Worm (Caenorhabditis elegans) whole organism, young adult: ENCODE results near the gene C55A6.10.

Source experiments
- C06A6.2 ChIP-seq: fragments of 200-800 bp; sonication (Bioruptor generic); conservative IDR thresholded peaks from 2 replicates; pipeline ENCODE4 v1.3.6; 2022; ENCODE audit warnings: missing genetic modification characterization, missing compliant biosample characterization
- C17E4.6 ChIP-seq: fragments of 200-800 bp; sonication (Bioruptor generic); IDR thresholded peaks from 2 replicates; pipeline ENCODE4 v1.3.6; 2022; ENCODE audit warnings: missing genetic modification reagents, missing genetic modification characterization, missing compliant biosample characterization
- F10E7.11 ChIP-seq: sonication (generic microtip); optimal IDR thresholded peaks from 2 replicates; lab custom pipeline; 2017; ENCODE audit warnings: mild to moderate bottlenecking, missing genetic modification characterization, moderate library complexity, missing compliant biosample characterization
- F23B12.7 ChIP-seq: sonication (generic microtip); optimal IDR thresholded peaks from 2 replicates; lab custom pipeline; 2017; ENCODE audit warnings: missing genetic modification characterization, mild to moderate bottlenecking, missing compliant biosample characterization, antibody characterized with exemption, moderate library complexity; ENCODE audit not compliant: insufficient read depth
- F49E8.2 ChIP-seq: sonication (generic microtip); optimal IDR thresholded peaks from 3 replicates; lab custom pipeline; 2017; ENCODE audit warnings: missing genetic modification characterization, mild to moderate bottlenecking, missing compliant biosample characterization, antibody characterized with exemption, moderate library complexity; ENCODE audit not compliant: insufficient read depth
- T07F8.4 ChIP-seq: sonication (generic microtip); optimal IDR thresholded peaks from 2 replicates; lab custom pipeline; 2016; ENCODE audit warnings: mild to moderate bottlenecking, missing genetic modification characterization, moderate library complexity, missing compliant biosample characterization
- Y53G8AR.9 ChIP-seq: fragments of 200-800 bp; sonication (Bioruptor generic); conservative IDR thresholded peaks from 2 replicates; pipeline ENCODE4 v1.3.6; 2022; ENCODE audit warnings: missing genetic modification reagents, missing genetic modification characterization, missing compliant biosample characterization
- Y56A3A.18 ChIP-seq: fragments of 200-800 bp; sonication (Bioruptor generic); IDR thresholded peaks from 2 replicates; pipeline ENCODE4 v1.3.6; 2022; ENCODE audit warnings: missing genetic modification reagents, missing genetic modification characterization, missing compliant biosample characterization
- Y79H2A.3 ChIP-seq: fragments of 200-800 bp; sonication (Bioruptor generic); conservative IDR thresholded peaks from 2 replicates; pipeline ENCODE4 v1.3.6; 2022; ENCODE audit warnings: missing genetic modification reagents, missing genetic modification characterization, missing compliant biosample characterization
- Y95B8A.8 ChIP-seq: fragments of 200-800 bp; sonication (Bioruptor generic); IDR thresholded peaks from 2 replicates; pipeline ENCODE4 v1.3.6; 2022; ENCODE audit warnings: missing genetic modification reagents, missing genetic modification characterization, missing compliant biosample characterization
- attf-3 ChIP-seq: fragments of 200-800 bp; sonication (Bioruptor generic); conservative IDR thresholded peaks from 2 replicates; pipeline ENCODE4 v1.3.6; 2022; ENCODE audit warnings: missing genetic modification reagents, missing genetic modification characterization, missing compliant biosample characterization
- attf-6 ChIP-seq: fragments of 200-800 bp; sonication (Bioruptor generic); IDR thresholded peaks from 2 replicates; pipeline ENCODE4 v1.3.6; 2022; ENCODE audit warnings: missing genetic modification reagents, missing genetic modification characterization, missing compliant biosample characterization
- bed-1 ChIP-seq: fragments of 200-800 bp; sonication (Bioruptor generic); IDR thresholded peaks from 2 replicates; pipeline ENCODE4 v1.3.6; 2022; ENCODE audit warnings: missing genetic modification reagents, missing genetic modification characterization, missing compliant biosample characterization
- ceh-27 ChIP-seq: fragments of 200-800 bp; sonication (Bioruptor generic); optimal IDR thresholded peaks from 2 replicates; lab custom pipeline; 2018; ENCODE audit warnings: mild to moderate bottlenecking, missing genetic modification characterization, moderate library complexity, missing compliant biosample characterization
- ceh-91 ChIP-seq: fragments of 200-800 bp; sonication (Bioruptor generic); IDR thresholded peaks from 2 replicates; pipeline ENCODE4 v1.3.6; 2022; ENCODE audit warnings: missing genetic modification reagents, missing genetic modification characterization, missing compliant biosample characterization
- chd-7 ChIP-seq: sonication (generic microtip); optimal IDR thresholded peaks from 2 replicates; lab custom pipeline; 2016; ENCODE audit warnings: mild to moderate bottlenecking, missing genetic modification characterization, moderate library complexity, missing compliant biosample characterization
- die-1 ChIP-seq: sonication (generic microtip); optimal IDR thresholded peaks from 2 replicates; lab custom pipeline; 2016; ENCODE audit warnings: missing genotype, mild to moderate bottlenecking, missing genetic modification characterization, missing compliant biosample characterization
- dox-1 ChIP-seq: fragments of 200-800 bp; sonication (Bioruptor generic); IDR thresholded peaks from 2 replicates; pipeline ENCODE4 v1.3.6; 2022; ENCODE audit warnings: missing genetic modification reagents, missing genetic modification characterization, missing compliant biosample characterization
- efl-1 ChIP-seq: fragments of 150-350 bp; optimal IDR thresholded peaks from 2 replicates; lab custom pipeline; 2014; ENCODE audit warnings: missing biosample characterization, missing genetic modification reagents, missing genetic modification characterization
- ekl-4 ChIP-seq: fragments of 200-800 bp; sonication (Bioruptor generic); IDR thresholded peaks from 2 replicates; pipeline ENCODE4 v1.3.6; 2022; ENCODE audit warnings: missing genetic modification reagents, missing genetic modification characterization, missing compliant biosample characterization
- him-1 ChIP-seq: sonication (generic microtip); optimal IDR thresholded peaks from 2 replicates; lab custom pipeline; 2016; ENCODE audit warnings: missing genotype, missing genetic modification reagents, missing genetic modification characterization, missing compliant biosample characterization
- hlh-26 ChIP-seq: fragments of 200-800 bp; sonication (Bioruptor generic); conservative IDR thresholded peaks from 2 replicates; pipeline ENCODE4 v1.3.6; 2022; ENCODE audit warnings: missing genetic modification reagents, missing genetic modification characterization, missing compliant biosample characterization
- hmg-1.2 ChIP-seq: fragments of 200-800 bp; sonication (Bioruptor generic); IDR thresholded peaks from 2 replicates; pipeline ENCODE4 v1.3.6; 2022; ENCODE audit warnings: missing genetic modification reagents, missing genetic modification characterization, missing compliant biosample characterization
- hrde-1 ChIP-seq: sonication (generic microtip); optimal IDR thresholded peaks from 2 replicates; lab custom pipeline; 2016; ENCODE audit warnings: missing genetic modification characterization, mild to moderate bottlenecking, missing compliant biosample characterization, moderate library complexity, missing genotype, missing genetic modification reagents, borderline replicate concordance
- let-607 ChIP-seq, 2 experiments: fragments of 200-800 bp in 1 of 2; sonication (Bioruptor generic) in 1 of 2; sonication (generic microtip) in 1 of 2; optimal IDR thresholded peaks; 2 replicates each; lab custom pipeline; 2016 to 2018; ENCODE audit warnings: mild to moderate bottlenecking in 2 of 2, missing compliant biosample characterization in 2 of 2, missing genetic modification characterization in 2 of 2, moderate library complexity in 2 of 2, missing genotype in 1 of 2
- lin-26 ChIP-seq: fragments of 200-800 bp; sonication (Bioruptor generic); IDR thresholded peaks from 2 replicates; pipeline ENCODE4 v1.3.6; 2022; ENCODE audit warnings: missing genetic modification reagents, missing genetic modification characterization, missing compliant biosample characterization
- lin-35 ChIP-seq, 3 experiments: fragments of 150-350 bp in 2 of 3; sonication (generic microtip) in 1 of 3; optimal IDR thresholded peaks; 2 replicates each; lab custom pipeline; 2014 to 2018; ENCODE audit warnings: missing biosample characterization in 3 of 3, missing genetic modification characterization in 3 of 3, missing genetic modification reagents in 3 of 3
- lin-40 ChIP-seq: sonication (generic microtip); optimal IDR thresholded peaks from 2 replicates; lab custom pipeline; 2016; ENCODE audit warnings: missing genetic modification characterization, mild to moderate bottlenecking, missing compliant biosample characterization, missing genotype, missing genetic modification reagents
- nfyb-1 ChIP-seq: fragments of 200-800 bp; sonication (Bioruptor generic); IDR thresholded peaks from 2 replicates; pipeline ENCODE4 v1.3.6; 2022; ENCODE audit warnings: missing genetic modification reagents, missing genetic modification characterization, missing compliant biosample characterization
- nhr-80 ChIP-seq: sonication (generic microtip); optimal IDR thresholded peaks from 2 replicates; lab custom pipeline; 2016; ENCODE audit warnings: missing genetic modification characterization, missing compliant biosample characterization
- nhr-90 ChIP-seq: sonication (generic microtip); optimal IDR thresholded peaks from 2 replicates; lab custom pipeline; 2016; ENCODE audit warnings: missing genotype, mild to moderate bottlenecking, missing genetic modification characterization, missing compliant biosample characterization
- rcor-1 ChIP-seq: fragments of 200-800 bp; sonication (Bioruptor generic); IDR thresholded peaks from 2 replicates; pipeline ENCODE4 v1.3.6; 2022; ENCODE audit warnings: missing genetic modification reagents, missing genetic modification characterization, missing compliant biosample characterization
- repo-1 ChIP-seq: sonication (generic microtip); optimal IDR thresholded peaks from 2 replicates; lab custom pipeline; 2017; ENCODE audit warnings: mild to moderate bottlenecking, missing genetic modification characterization, missing compliant biosample characterization
- snpc-4 ChIP-seq, 5 experiments: fragments of 150-350 bp in 1 of 5; sonication (generic microtip) in 4 of 5; optimal IDR thresholded peaks; 2 replicates each; lab custom pipeline; 2014 to 2018; ENCODE audit warnings: missing genetic modification characterization in 5 of 5, missing biosample characterization in 3 of 5, antibody characterized with exemption in 2 of 5, mild to moderate bottlenecking in 2 of 5, missing compliant biosample characterization in 2 of 5, missing genotype in 2 of 5, moderate library complexity in 2 of 5, missing genetic modification reagents in 1 of 5
- sptf-2 ChIP-seq: fragments of 200-800 bp; sonication (Bioruptor generic); optimal IDR thresholded peaks from 2 replicates; lab custom pipeline; 2018; ENCODE audit warnings: mild to moderate bottlenecking, missing genetic modification characterization, missing compliant biosample characterization
- unc-62 ChIP-seq: fragments of 150-350 bp; optimal IDR thresholded peaks from 2 replicates; lab custom pipeline; 2014; ENCODE audit warnings: missing biosample characterization, missing genetic modification reagents, missing genetic modification characterization
- xnd-1 ChIP-seq: sonication (generic microtip); optimal IDR thresholded peaks from 2 replicates; lab custom pipeline; 2016; ENCODE audit warnings: missing genotype, missing genetic modification reagents, missing genetic modification characterization, missing compliant biosample characterization
- zfh-2 ChIP-seq: fragments of 200-800 bp; sonication (Bioruptor generic); conservative IDR thresholded peaks from 2 replicates; pipeline ENCODE4 v1.3.6; 2022; ENCODE audit warnings: missing genetic modification reagents, missing genetic modification characterization, missing compliant biosample characterization
- zim-3 ChIP-seq: sonication (generic microtip); optimal IDR thresholded peaks from 2 replicates; lab custom pipeline; 2017; ENCODE audit warnings: mild to moderate bottlenecking, missing genetic modification characterization, moderate library complexity, missing compliant biosample characterization
- ztf-26 ChIP-seq: sonication (generic microtip); optimal IDR thresholded peaks from 2 replicates; lab custom pipeline; 2017; ENCODE audit warnings: missing genetic modification characterization, missing compliant biosample characterization

C55A6.10 gene

ce11 chrV:11528633-11529327 is 23.6 kb downstream of the C55A6.10 start:
- TF ChIP-seq zfh-2 (GFP tag; lab: Robert Waterston, UW) (no peak), F10E7.11 (tag; lab: Kevin White, UChicago) (no peak), Y79H2A.3 (no peak), nhr-80 (tag; lab: Kevin White, UChicago) (no peak), attf-3 (GFP tag; lab: Robert Waterston, UW) (no peak), T07F8.4 (no peak), sptf-2 (GFP tag; lab: Kevin White, UChicago) (no peak), ceh-91 (no peak), bed-1 (no peak), him-1 (tag; lab: Kevin White, UChicago) (no peak), Y95B8A.8 (GFP tag; lab: Robert Waterston, UW) (no peak), xnd-1 (no peak), hrde-1 (tag; lab: Kevin White, UChicago) (no peak), hmg-1.2 (GFP tag; lab: Robert Waterston, UW) (no peak)

- no peak for TF ChIP-seq hlh-26 (GFP tag; lab: Robert Waterston, UW)
Measured at ce11 chrV:11529541-11529940, 24.4 kb downstream of the C55A6.10 start.

- peak; percentile 17 for TF ChIP-seq ztf-26 (tag; lab: Kevin White, UChicago)
- peak; percentile 68 for TF ChIP-seq ceh-27
- no peak for TF ChIP-seq F49E8.2 (tag; lab: Kevin White, UChicago)
- TF ChIP-seq lin-40 (tag; lab: Kevin White, UChicago), result peak; percentile 56
- TF ChIP-seq attf-6, result no peak
- no peak for TF ChIP-seq nfyb-1 (GFP tag; lab: Robert Waterston, UW)
- no peak for TF ChIP-seq ekl-4
Measured at ce11 chrV:11531100-11531499, 26.0 kb downstream of the C55A6.10 start.

ce11 chrV:11531831-11532534 is 26.8 kb downstream of the C55A6.10 start:
- TF ChIP-seq zim-3 (tag; lab: Kevin White, UChicago) (peak; percentile 16), Y56A3A.18 (GFP tag; lab: Robert Waterston, UW) (0 out of 2 replicates have a peak, but pooled peaks have one; percentile 39), dox-1 (GFP tag; lab: Robert Waterston, UW) (peak; percentile 52; the same call in 1 of the 2 replicates), snpc-4 (GFP tag; optimal IDR thresholded peaks at IDR 0.05; lab: Kevin White, UChicago) (no peak), snpc-4 (tag; optimal IDR thresholded peaks at IDR 0.05; lab: Kevin White, UChicago) (peak in 3 of 4 experiments; percentile 10 to 58 (median 54)), lin-26 (0 out of 2 replicates have a peak, but pooled peaks have one; percentile 49), ceh-27 (peak; percentile 32), repo-1 (tag; lab: Kevin White, UChicago) (peak; percentile 59), nhr-90 (tag; lab: Kevin White, UChicago) (peak; percentile 84), attf-6 (no peak), C06A6.2 (GFP tag; lab: Robert Waterston, UW) (0 out of 2 replicates have a peak, but pooled peaks have one; percentile 52), zfh-2 (GFP tag; lab: Robert Waterston, UW) (peak; percentile 79), let-607 (tag; optimal IDR thresholded peaks at IDR 0.05; lab: Kevin White, UChicago) (peak in 1 of 2 experiments; percentile 64), F23B12.7 (tag; lab: Kevin White, UChicago) (peak; percentile 7), hmg-1.2 (GFP tag; lab: Robert Waterston, UW) (peak; percentile 78), chd-7 (peak; percentile 69), unc-62 (GFP tag; lab: Kevin White, UChicago) (peak; percentile 65), Y53G8AR.9 (0 out of 2 replicates have a peak, but pooled peaks have one; percentile 10), die-1 (tag; lab: Kevin White, UChicago) (peak; percentile 48), rcor-1 (GFP tag; lab: Robert Waterston, UW) (no peak), efl-1 (GFP tag; lab: Kevin White, UChicago) (no peak), C17E4.6 (GFP tag; lab: Robert Waterston, UW) (no peak), lin-35 (GFP tag; optimal IDR thresholded peaks at IDR 0.05; lab: Kevin White, UChicago) (peak in 1 of 3 experiments; percentile 1)
